Worm (Caenorhabditis elegans): ENCODE measurements around the gene snx-17.

DNA sequence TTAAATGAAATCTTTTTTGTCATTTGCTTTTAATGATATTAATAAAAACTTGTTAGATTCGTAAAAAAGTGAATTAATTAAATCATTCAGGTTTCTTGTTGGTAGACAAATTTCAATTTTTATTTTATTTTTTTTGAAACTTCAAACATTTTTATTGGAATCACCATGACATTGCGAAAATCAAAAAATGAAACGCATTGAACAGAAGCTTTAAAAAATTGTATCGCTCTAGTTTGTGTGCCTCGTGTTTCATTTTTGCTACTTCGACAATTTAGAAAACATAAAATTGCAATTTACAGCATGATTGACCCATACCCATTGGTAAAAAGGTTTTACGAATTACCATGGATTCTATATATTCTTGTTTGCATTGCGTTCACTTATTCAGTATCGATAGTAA is 37.8 kb downstream of the snx-17 start, which contains the start of gene R03G8.1:
- TF ChIP-seq bed-3 (GFP tag; optimal IDR thresholded peaks at IDR 0.05) (no peak), mab-5 (tag; optimal IDR thresholded peaks at IDR 0.05) (no peak), nhr-28 (tag; optimal IDR thresholded peaks at IDR 0.05) (no peak), snpc-4 (tag; optimal IDR thresholded peaks at IDR 0.05) (no peak), ztf-11 (tag; optimal IDR thresholded peaks at IDR 0.05) (no peak), unc-39 (tag; optimal IDR thresholded peaks at IDR 0.05) (no peak), elt-1 (tag; optimal IDR thresholded peaks at IDR 0.05; ENCODE audit: borderline replicate concordance, insufficient read depth) (no peak), ceh-43 (GFP tag; optimal IDR thresholded peaks at IDR 0.05) (no peak), lsy-2 (tag; optimal IDR thresholded peaks at IDR 0.05) (no peak)
